Worm (Caenorhabditis elegans) whole organism, early embryonic: ENCODE data around the gene F25D1.8.

Experiments
- B0310.2 ChIP-seq: sonication (generic microtip); optimal IDR thresholded peaks from 2 replicates; lab custom pipeline; 2016; ENCODE audit warnings: mild to moderate bottlenecking, missing genetic modification characterization, missing compliant biosample characterization
- F13C5.2 ChIP-seq: sonication (generic microtip); optimal IDR thresholded peaks from 2 replicates; lab custom pipeline; 2017; ENCODE audit warnings: mild to moderate bottlenecking, missing genetic modification characterization, inconsistent platforms, missing compliant biosample characterization
- aly-1 ChIP-seq: sonication (generic microtip); optimal IDR thresholded peaks from 2 replicates; lab custom pipeline; 2016; ENCODE audit warnings: missing genetic modification characterization, missing compliant biosample characterization
- ama-1 ChIP-seq: fragments of 150-350 bp; optimal IDR thresholded peaks from 2 replicates; lab custom pipeline; 2014
- ceh-13 ChIP-seq: fragments of 200-800 bp; sonication (Bioruptor generic); optimal IDR thresholded peaks from 2 replicates; lab custom pipeline; 2018; ENCODE audit warnings: mild to moderate bottlenecking, missing genetic modification characterization, missing compliant biosample characterization
- ceh-36 ChIP-seq: sonication (generic microtip); optimal IDR thresholded peaks from 2 replicates; lab custom pipeline; 2016; ENCODE audit warnings: missing genetic modification characterization, inconsistent platforms, missing compliant biosample characterization
- ets-7 ChIP-seq: sonication (generic microtip); optimal IDR thresholded peaks from 2 replicates; lab custom pipeline; 2016; ENCODE audit warnings: missing genotype, missing genetic modification characterization, missing compliant biosample characterization
- flt-1 ChIP-seq: fragments of 200-800 bp; sonication (Bioruptor generic); IDR thresholded peaks from 2 replicates; pipeline ENCODE4 v1.3.6; 2022; ENCODE audit warnings: missing genetic modification characterization, missing compliant biosample characterization
- hmbx-1 ChIP-seq: sonication (generic microtip); optimal IDR thresholded peaks from 2 replicates; lab custom pipeline; 2016; ENCODE audit warnings: mild to moderate bottlenecking, missing genetic modification characterization, missing compliant biosample characterization
- hmg-4 ChIP-seq: fragments of 200-800 bp; sonication (Bioruptor generic); optimal IDR thresholded peaks from 2 replicates; lab custom pipeline; 2018; ENCODE audit warnings: mild to moderate bottlenecking, missing genetic modification characterization, missing compliant biosample characterization
- hnd-1 ChIP-seq: sonication (generic microtip); optimal IDR thresholded peaks from 2 replicates; lab custom pipeline; 2016; ENCODE audit warnings: missing genetic modification characterization, missing compliant biosample characterization
- pes-1 ChIP-seq: fragments of 200-800 bp; sonication (Bioruptor generic); IDR thresholded peaks from 2 replicates; pipeline ENCODE4 v1.3.6; 2022; ENCODE audit warnings: missing genetic modification reagents, missing genetic modification characterization, missing compliant biosample characterization
- scrt-1 ChIP-seq: fragments of 200-800 bp; sonication (Bioruptor generic); IDR thresholded peaks from 2 replicates; pipeline ENCODE4 v1.3.6; 2022; ENCODE audit warnings: missing genetic modification characterization, missing compliant biosample characterization
- sea-1 ChIP-seq: fragments of 200-800 bp; sonication (Bioruptor generic); conservative IDR thresholded peaks from 2 replicates; pipeline ENCODE4 v1.3.6; 2022; ENCODE audit warnings: missing genetic modification characterization, missing compliant biosample characterization
- tbx-11 ChIP-seq: fragments of 200-800 bp; sonication (Bioruptor generic); IDR thresholded peaks from 2 replicates; pipeline ENCODE4 v1.3.6; 2022; ENCODE audit warnings: missing genetic modification characterization, missing compliant biosample characterization
- tbx-37 ChIP-seq: fragments of 200-800 bp; sonication (Bioruptor generic); conservative IDR thresholded peaks from 2 replicates; pipeline ENCODE4 v1.3.6; 2022; ENCODE audit warnings: missing genetic modification reagents, missing genetic modification characterization, missing compliant biosample characterization
- tra-4 ChIP-seq: sonication (generic microtip); optimal IDR thresholded peaks from 2 replicates; lab custom pipeline; 2017; ENCODE audit warnings: missing genetic modification characterization, missing compliant biosample characterization

The F25D1.8 gene

ce11 chrV:10561632-10562031 lies 22.4 kb downstream of the F25D1.8 start:
- no peak for TF ChIP-seq scrt-1 (GFP tag; lab: Robert Waterston, UW)
- no peak for TF ChIP-seq ama-1 (lab: Kevin White, UChicago)
- no peak for TF ChIP-seq tra-4
- TF ChIP-seq ets-7 (tag; lab: Kevin White, UChicago), result no peak

- TF ChIP-seq F13C5.2 (tag; lab: Kevin White, UChicago), result no peak
- TF ChIP-seq ceh-13 (GFP tag; lab: Kevin White, UChicago), result no peak
- no peak for TF ChIP-seq hmbx-1 (tag; lab: Kevin White, UChicago)
Observed at ce11 chrV:10562817-10563216, 23.6 kb downstream of the F25D1.8 start.

- TF ChIP-seq ama-1 (lab: Kevin White, UChicago) (no peak), scrt-1 (GFP tag; lab: Robert Waterston, UW) (no peak), B0310.2 (tag; lab: Kevin White, UChicago) (no peak), tra-4 (no peak), ets-7 (tag; lab: Kevin White, UChicago) (no peak), ceh-36 (tag; lab: Kevin White, UChicago) (no peak), pes-1 (GFP tag; lab: Robert Waterston, UW) (no peak), hnd-1 (no peak), aly-1 (no peak), ceh-13 (GFP tag; lab: Kevin White, UChicago) (no peak), sea-1 (GFP tag; lab: Robert Waterston, UW) (no peak), tbx-11 (GFP tag; lab: Robert Waterston, UW) (no peak), flt-1 (GFP tag; lab: Robert Waterston, UW) (no peak), hmbx-1 (tag; lab: Kevin White, UChicago) (no peak), tbx-37 (GFP tag; lab: Robert Waterston, UW) (no peak), hmg-4 (GFP tag; lab: Kevin White, UChicago) (no peak)
Observed at ce11 chrV:10564140-10564539, 24.9 kb downstream of the F25D1.8 start.

- TF ChIP-seq hmbx-1 (tag; lab: Kevin White, UChicago) (no peak), ets-7 (tag; lab: Kevin White, UChicago) (no peak)
Observed at ce11 chrV:10564830-10565365, 25.7 kb downstream of the F25D1.8 start, which contains the start of gene cat-4. Gene cat-4, plus strand, starts transcription at chrV:10564880.

ce11 chrV:10568496-10568895 lies 29.3 kb downstream of the F25D1.8 start:
- no peak for TF ChIP-seq B0310.2 (tag; lab: Kevin White, UChicago)
- no peak for TF ChIP-seq ceh-36 (tag; lab: Kevin White, UChicago)
- no peak for TF ChIP-seq hnd-1
- TF ChIP-seq hmbx-1 (tag; lab: Kevin White, UChicago), result no peak
- TF ChIP-seq tbx-11 (GFP tag; lab: Robert Waterston, UW), result no peak
- TF ChIP-seq F13C5.2 (tag; lab: Kevin White, UChicago), result no peak
- TF ChIP-seq ceh-13 (GFP tag; lab: Kevin White, UChicago), result no peak
- no peak for TF ChIP-seq sea-1 (GFP tag; lab: Robert Waterston, UW)
- TF ChIP-seq flt-1 (GFP tag; lab: Robert Waterston, UW), result no peak
- TF ChIP-seq ama-1 (lab: Kevin White, UChicago), result no peak
- TF ChIP-seq tbx-37 (GFP tag; lab: Robert Waterston, UW), result no peak
- TF ChIP-seq pes-1 (GFP tag; lab: Robert Waterston, UW), result no peak
- TF ChIP-seq aly-1, result no peak
- no peak for TF ChIP-seq scrt-1 (GFP tag; lab: Robert Waterston, UW)
- TF ChIP-seq ets-7 (tag; lab: Kevin White, UChicago), result no peak
- TF ChIP-seq tra-4, result no peak
- no peak for TF ChIP-seq hmg-4 (GFP tag; lab: Kevin White, UChicago)

ce11 chrV:10571523-10571922 lies 32.3 kb downstream of the F25D1.8 start:
- no peak for TF ChIP-seq pes-1 (GFP tag; lab: Robert Waterston, UW)
- TF ChIP-seq F13C5.2 (tag; lab: Kevin White, UChicago), result no peak
- no peak for TF ChIP-seq ama-1 (lab: Kevin White, UChicago)
- no peak for TF ChIP-seq scrt-1 (GFP tag; lab: Robert Waterston, UW)
- TF ChIP-seq ceh-13 (GFP tag; lab: Kevin White, UChicago), result no peak
- TF ChIP-seq tbx-11 (GFP tag; lab: Robert Waterston, UW), result no peak
- no peak for TF ChIP-seq aly-1

ce11 chrV:10572614-10573013 lies 33.4 kb downstream of the F25D1.8 start, which contains the start of gene del-6:
Gene del-6, plus strand, starts transcription at chrV:10572914.
- TF ChIP-seq tra-4 (no peak), tbx-11 (GFP tag; lab: Robert Waterston, UW) (no peak), scrt-1 (GFP tag; lab: Robert Waterston, UW) (no peak), ets-7 (tag; lab: Kevin White, UChicago) (no peak), sea-1 (GFP tag; lab: Robert Waterston, UW) (no peak), pes-1 (GFP tag; lab: Robert Waterston, UW) (no peak)

ce11 chrV:10574197-10574596 lies 35.0 kb downstream of the F25D1.8 start:
- no peak for TF ChIP-seq pes-1 (GFP tag; lab: Robert Waterston, UW)
- no peak for TF ChIP-seq ceh-36 (tag; lab: Kevin White, UChicago)
- no peak for TF ChIP-seq flt-1 (GFP tag; lab: Robert Waterston, UW)
- TF ChIP-seq ets-7 (tag; lab: Kevin White, UChicago), result no peak
- TF ChIP-seq hmg-4 (GFP tag; lab: Kevin White, UChicago), result no peak
- TF ChIP-seq ceh-13 (GFP tag; lab: Kevin White, UChicago), result no peak
- TF ChIP-seq aly-1, result no peak
